Fruit fly (Drosophila melanogaster): ENCODE data around the gene CG11619.
A peak's percentile ranks its signal among the peaks of the same experiment; 100 is the strongest.

The CG11619 gene

dm6 chr3L:19003220-19003619 lies 15.1 kb upstream of the CG11619 start, which contains the start of gene SmydA-2 (continued):
- TF ChIP-seq CG2875 (GFP tag; optimal IDR thresholded peaks at IDR 0.05) (no peak), CG15269 (tag; optimal IDR thresholded peaks at IDR 0.05) (no peak), ato (GFP tag; IDR thresholded peaks at IDR 0.05; ENCODE audit: partially characterized antibody) (no peak), hkb (optimal IDR thresholded peaks at IDR 0.05) (peak; percentile 20), hkb (GFP tag; IDR thresholded peaks at IDR 0.05) (no peak), Med (GFP tag) (peak; percentile 58), toy (GFP tag; IDR thresholded peaks at IDR 0.05) (no peak)

dm6 chr3L:19000413-19000812 lies 12.3 kb upstream of the CG11619 start, which contains the start of gene CG3808:
Gene CG3808 (minus strand): TSS chr3L:19000608.
- TF ChIP-seq Kr (GFP tag; optimal IDR thresholded peaks at IDR 0.05) (no peak), tll (GFP tag; optimal IDR thresholded peaks at IDR 0.05) (no peak), CG8924 (tag; optimal IDR thresholded peaks at IDR 0.05) (no peak), Rfx (GFP tag; IDR thresholded peaks at IDR 0.05) (peak; percentile 34; the same call in 1 of the 2 replicates), pnt (GFP tag; optimal IDR thresholded peaks at IDR 0.05) (peak; percentile 11), HmgZ (tag; optimal IDR thresholded peaks at IDR 0.05) (peak; percentile 73), Ravus (GFP tag; IDR thresholded peaks at IDR 0.05) (no peak), CG6272 (GFP tag; IDR thresholded peaks at IDR 0.05) (no peak), sima (GFP tag; optimal IDR thresholded peaks at IDR 0.05) (no peak), NfI (GFP tag; optimal IDR thresholded peaks at IDR 0.05) (peak; percentile 1), CG11398 (GFP tag; optimal IDR thresholded peaks at IDR 0.05) (no peak), CG12155 (GFP tag; optimal IDR thresholded peaks at IDR 0.05) (no peak), fu2 (GFP tag; optimal IDR thresholded peaks at IDR 0.05) (no peak), gem (tag; optimal IDR thresholded peaks at IDR 0.05) (no peak), Hr78 (GFP tag; optimal IDR thresholded peaks at IDR 0.05) (no peak), vfl (GFP tag; optimal IDR thresholded peaks at IDR 0.05) (peak; percentile 30), crol (GFP tag; IDR thresholded peaks at IDR 0.05) (no peak), CG16779 (GFP tag; IDR thresholded peaks at IDR 0.05) (no peak), Scr (GFP tag; IDR thresholded peaks at IDR 0.05; ENCODE audit: partially characterized antibody) (peak; percentile 39; the same call in 1 of the 2 replicates), btn (GFP tag; optimal IDR thresholded peaks at IDR 0.05) (peak; percentile 4), wdn (GFP tag; IDR thresholded peaks at IDR 0.05) (no peak), Hmx (GFP tag; optimal IDR thresholded peaks at IDR 0.05) (no peak), MESR4 (GFP tag; optimal IDR thresholded peaks at IDR 0.05) (peak; percentile 41), CG6683 (GFP tag; optimal IDR thresholded peaks at IDR 0.05) (peak; percentile 7), pros (GFP tag; optimal IDR thresholded peaks at IDR 0.05) (no peak), CG42726 (GFP tag; IDR thresholded peaks at IDR 0.05; ENCODE audit: partially characterized antibody) (peak; percentile 77), CoRest (tag; optimal IDR thresholded peaks at IDR 0.05) (peak; percentile 55), MBD-R2 (GFP tag; IDR thresholded peaks at IDR 0.05) (peak; percentile 86), CG2202 (tag; optimal IDR thresholded peaks at IDR 0.05) (no peak), grau (tag; optimal IDR thresholded peaks at IDR 0.05) (no peak), Antp (GFP tag; optimal IDR thresholded peaks at IDR 0.05) (peak; percentile 5), CG2116 (GFP tag; optimal IDR thresholded peaks at IDR 0.05) (peak; percentile 28), D (optimal IDR thresholded peaks at IDR 0.05) (no peak), D (GFP tag; optimal IDR thresholded peaks at IDR 0.05) (no peak), ken (GFP tag; IDR thresholded peaks at IDR 0.05) (0 out of 3 replicates have a peak, but pooled peaks have one; percentile 24), CG5953 (GFP tag; IDR thresholded peaks at IDR 0.05) (no peak), CG6765 (GFP tag; optimal IDR thresholded peaks at IDR 0.05) (no peak), rib (GFP tag; IDR thresholded peaks at IDR 0.05) (no peak), ERR (GFP tag; optimal IDR thresholded peaks at IDR 0.05) (peak; percentile 20), grn (GFP tag; optimal IDR thresholded peaks at IDR 0.05) (no peak), cwo (GFP tag; optimal IDR thresholded peaks at IDR 0.05) (peak; percentile 86), CG11695 (GFP tag; IDR thresholded peaks at IDR 0.05) (no peak), stwl (tag; optimal IDR thresholded peaks at IDR 0.05) (peak; percentile 68), fru (optimal IDR thresholded peaks at IDR 0.05) (no peak)
